Worm (Caenorhabditis elegans) whole organism, L4 larva: ENCODE data around the gene C50E3.5.

Source experiments
- aly-2 ChIP-seq: sonication (generic microtip); optimal IDR thresholded peaks from 2 replicates; lab custom pipeline; 2018; ENCODE audit warnings: missing biosample characterization, missing genetic modification characterization
- ama-1 ChIP-seq: fragments of 150-350 bp; optimal IDR thresholded peaks from 2 replicates; lab custom pipeline; 2014; ENCODE audit warnings: inconsistent platforms, mixed read lengths
- ceh-32 ChIP-seq: sonication (generic microtip); optimal IDR thresholded peaks from 2 replicates; lab custom pipeline; 2016; ENCODE audit warnings: mild to moderate bottlenecking, missing genetic modification characterization, missing compliant biosample characterization; ENCODE audit not compliant: poor library complexity
- ceh-82 ChIP-seq: sonication (generic microtip); optimal IDR thresholded peaks from 2 replicates; lab custom pipeline; 2017; ENCODE audit warnings: missing biosample characterization, missing genetic modification characterization
- daf-12 ChIP-seq: fragments of 150-350 bp; optimal IDR thresholded peaks from 2 replicates; lab custom pipeline; 2014; ENCODE audit warnings: missing biosample characterization, missing genetic modification reagents, missing genetic modification characterization
- dmd-6 ChIP-seq: fragments of 200-800 bp; sonication (Bioruptor generic); IDR thresholded peaks from 2 replicates; pipeline ENCODE4 v1.3.6; 2022; ENCODE audit warnings: missing genetic modification reagents, missing genetic modification characterization, missing compliant biosample characterization
- fos-1 ChIP-seq: fragments of 150-350 bp; optimal IDR thresholded peaks from 2 replicates; lab custom pipeline; 2014; ENCODE audit warnings: missing biosample characterization, missing genetic modification characterization
- mdl-1 ChIP-seq, 2 experiments: fragments of 150-350 bp in 1 of 2; sonication (generic microtip) in 1 of 2; optimal IDR thresholded peaks; 2 replicates each; lab custom pipeline; 2014 to 2017; ENCODE audit warnings: missing biosample characterization in 2 of 2, missing genetic modification characterization in 2 of 2
- saeg-2 ChIP-seq: fragments of 200-800 bp; sonication (Bioruptor generic); IDR thresholded peaks from 2 replicates; pipeline ENCODE4 v1.3.6; 2022; ENCODE audit warnings: missing genetic modification reagents, missing genetic modification characterization, missing compliant biosample characterization
- unc-39 ChIP-seq: sonication (generic microtip); optimal IDR thresholded peaks from 2 replicates; lab custom pipeline; 2017; ENCODE audit warnings: missing biosample characterization, missing genetic modification characterization
- unc-62 ChIP-seq, 3 experiments: fragments of 150-350 bp in 1 of 3; sonication (generic microtip); optimal IDR thresholded peaks in 2 of 3; peaks in 1 of 3; 1 replicate in 1 of 3; 2 replicates in 2 of 3; lab custom pipeline; 2014 to 2017; ENCODE audit warnings: missing biosample characterization in 3 of 3, missing genetic modification characterization in 3 of 3, missing genetic modification reagents in 3 of 3, missing genotype in 1 of 3
- zip-2 ChIP-seq: fragments of 150-350 bp; optimal IDR thresholded peaks from 2 replicates; lab custom pipeline; 2014; ENCODE audit warnings: missing biosample characterization, missing genetic modification characterization
- ztf-11 ChIP-seq: fragments of 150-350 bp; optimal IDR thresholded peaks from 2 replicates; lab custom pipeline; 2014; ENCODE audit warnings: missing biosample characterization, missing genetic modification characterization

DNA sequence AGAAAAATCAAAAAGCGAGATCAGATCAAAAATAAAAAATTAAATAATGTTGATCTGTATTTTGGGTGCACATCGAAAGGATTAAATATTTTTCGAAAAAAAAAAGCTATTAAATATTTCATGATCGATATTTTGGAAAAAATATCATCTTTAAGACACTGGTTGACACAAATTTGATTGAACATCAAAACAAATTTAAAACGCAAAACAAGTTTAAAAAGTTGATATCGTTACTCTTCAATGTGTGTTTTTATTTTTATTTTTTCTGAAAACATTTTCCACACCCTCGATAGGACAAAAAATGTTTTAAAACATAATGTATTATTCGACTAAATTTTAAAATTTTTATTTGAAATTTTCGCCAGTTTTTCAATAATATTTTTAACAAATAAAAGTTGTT lies 49.8 kb upstream of the C50E3.5 start, which contains the start of gene C54F6.12:
- TF ChIP-seq zip-2 (tag; lab: Kevin White, UChicago), result no peak
- no peak for TF ChIP-seq unc-62 (GFP tag; optimal IDR thresholded peaks at IDR 0.05 in 1 of 2; lab: Kevin White, UChicago)
- TF ChIP-seq unc-62 (tag; optimal IDR thresholded peaks at IDR 0.05; lab: Kevin White, UChicago), result no peak
- TF ChIP-seq unc-39 (tag; lab: Kevin White, UChicago), result no peak
- no peak for TF ChIP-seq aly-2 (tag; lab: Kevin White, UChicago)
- no peak for TF ChIP-seq mdl-1 (tag; optimal IDR thresholded peaks at IDR 0.05; lab: Kevin White, UChicago)
- no peak for TF ChIP-seq daf-12 (tag; lab: Kevin White, UChicago)
- TF ChIP-seq saeg-2 (GFP tag; lab: Robert Waterston, UW), result no peak
- no peak for TF ChIP-seq ceh-32 (tag; lab: Kevin White, UChicago)
- TF ChIP-seq ceh-82, result no peak
- no peak for TF ChIP-seq fos-1 (tag; lab: Kevin White, UChicago)
- no peak for TF ChIP-seq ama-1 (lab: Kevin White, UChicago)
- no peak for TF ChIP-seq dmd-6 (GFP tag; lab: Robert Waterston, UW)
- TF ChIP-seq ztf-11, result no peak
